Worm (Caenorhabditis elegans) whole organism, late embryonic: ENCODE results near the gene Y54F10BM.21.

Experiments used
- C08G9.2 ChIP-seq: sonication (generic microtip); optimal IDR thresholded peaks from 2 replicates; lab custom pipeline; 2016; ENCODE audit warnings: mild to moderate bottlenecking, missing genetic modification characterization, moderate library complexity, missing compliant biosample characterization
- F13H6.1 ChIP-seq: sonication (generic microtip); optimal IDR thresholded peaks from 2 replicates; lab custom pipeline; 2016; ENCODE audit warnings: missing genetic modification characterization, missing compliant biosample characterization
- K02D7.2 ChIP-seq: sonication (generic microtip); optimal IDR thresholded peaks from 2 replicates; lab custom pipeline; 2017; ENCODE audit warnings: mild to moderate bottlenecking, missing genetic modification characterization, missing compliant biosample characterization
- K09A11.1 ChIP-seq: sonication (generic microtip); optimal IDR thresholded peaks from 2 replicates; lab custom pipeline; 2017; ENCODE audit warnings: antibody characterized with exemption, mild to moderate bottlenecking, missing genetic modification characterization, missing compliant biosample characterization; ENCODE audit not compliant: insufficient read depth
- T23F11.4 ChIP-seq: fragments of 200-800 bp; sonication (Bioruptor generic); optimal IDR thresholded peaks from 2 replicates; lab custom pipeline; 2018; ENCODE audit warnings: mild to moderate bottlenecking, missing genetic modification characterization, missing compliant biosample characterization
- Y22D7AL.16 ChIP-seq: sonication (generic microtip); optimal IDR thresholded peaks from 2 replicates; lab custom pipeline; 2016; ENCODE audit warnings: missing genetic modification characterization, missing compliant biosample characterization
- ceh-19 ChIP-seq: fragments of 200-800 bp; sonication (Bioruptor generic); optimal IDR thresholded peaks from 2 replicates; lab custom pipeline; 2018; ENCODE audit warnings: mild to moderate bottlenecking, missing genetic modification characterization, missing compliant biosample characterization
- ceh-24 ChIP-seq: sonication (generic microtip); optimal IDR thresholded peaks from 2 replicates; lab custom pipeline; 2016; ENCODE audit warnings: mild to moderate bottlenecking, missing genetic modification characterization, missing compliant biosample characterization
- ceh-30 ChIP-seq: fragments of 150-350 bp; optimal IDR thresholded peaks from 2 replicates; lab custom pipeline; 2014; ENCODE audit warnings: missing biosample characterization, missing genetic modification characterization
- ceh-31 ChIP-seq: sonication (generic microtip); optimal IDR thresholded peaks from 2 replicates; lab custom pipeline; 2016; ENCODE audit warnings: missing genetic modification characterization, missing compliant biosample characterization
- ceh-34 ChIP-seq: sonication (generic microtip); optimal IDR thresholded peaks from 2 replicates; lab custom pipeline; 2016; ENCODE audit warnings: mild to moderate bottlenecking, missing genetic modification characterization, missing compliant biosample characterization
- ceh-45 ChIP-seq: fragments of 200-800 bp; sonication (Bioruptor generic); IDR thresholded peaks from 2 replicates; pipeline ENCODE4 v1.3.6; 2022; ENCODE audit warnings: missing genetic modification reagents, missing genetic modification characterization, missing compliant biosample characterization
- ceh-48 ChIP-seq: sonication (generic microtip); optimal IDR thresholded peaks from 2 replicates; lab custom pipeline; 2016; ENCODE audit warnings: missing genetic modification characterization, inconsistent platforms, missing compliant biosample characterization
- che-1 ChIP-seq: sonication (generic microtip); optimal IDR thresholded peaks from 2 replicates; lab custom pipeline; 2016; ENCODE audit warnings: mild to moderate bottlenecking, missing genetic modification characterization, missing compliant biosample characterization
- dmd-4 ChIP-seq: sonication (generic microtip); optimal IDR thresholded peaks from 2 replicates; lab custom pipeline; 2016; ENCODE audit warnings: borderline replicate concordance, missing genetic modification characterization, missing compliant biosample characterization
- elt-2 ChIP-seq: sonication (generic microtip); optimal IDR thresholded peaks from 2 replicates; lab custom pipeline; 2016; ENCODE audit warnings: missing genetic modification reagents, missing genetic modification characterization, missing compliant biosample characterization
- ets-4 ChIP-seq: sonication (generic microtip); optimal IDR thresholded peaks from 2 replicates; lab custom pipeline; 2016; ENCODE audit warnings: missing genetic modification characterization, missing compliant biosample characterization
- eyg-1 ChIP-seq: sonication (generic microtip); optimal IDR thresholded peaks from 2 replicates; lab custom pipeline; 2016; ENCODE audit warnings: missing genotype, missing genetic modification characterization, missing compliant biosample characterization
- fkh-6 ChIP-seq: sonication (generic microtip); optimal IDR thresholded peaks from 2 replicates; lab custom pipeline; 2016; ENCODE audit warnings: missing genetic modification characterization, missing compliant biosample characterization
- hlh-13 ChIP-seq: fragments of 200-800 bp; sonication (Bioruptor generic); optimal IDR thresholded peaks from 2 replicates; lab custom pipeline; 2018; ENCODE audit warnings: mild to moderate bottlenecking, missing genetic modification characterization, missing compliant biosample characterization
- hlh-8 ChIP-seq: sonication (generic microtip); optimal IDR thresholded peaks from 2 replicates; lab custom pipeline; 2016; ENCODE audit warnings: missing genotype, missing genetic modification characterization, missing compliant biosample characterization
- lim-6 ChIP-seq: sonication (generic microtip); optimal IDR thresholded peaks from 2 replicates; lab custom pipeline; 2016; ENCODE audit warnings: missing genetic modification characterization, missing compliant biosample characterization
- mec-3 ChIP-seq: sonication (generic microtip); optimal IDR thresholded peaks from 2 replicates; lab custom pipeline; 2016; ENCODE audit warnings: borderline replicate concordance, missing genetic modification characterization, missing compliant biosample characterization
- nhr-232 ChIP-seq: sonication (generic microtip); optimal IDR thresholded peaks from 2 replicates; lab custom pipeline; 2016; ENCODE audit warnings: missing genetic modification characterization, missing compliant biosample characterization
- odd-2 ChIP-seq: sonication (generic microtip); optimal IDR thresholded peaks from 2 replicates; lab custom pipeline; 2017; ENCODE audit warnings: antibody characterized with exemption, mild to moderate bottlenecking, missing genetic modification characterization, missing compliant biosample characterization
- pat-9 ChIP-seq: fragments of 200-800 bp; sonication (Bioruptor generic); optimal IDR thresholded peaks from 2 replicates; lab custom pipeline; 2018; ENCODE audit warnings: mild to moderate bottlenecking, missing genetic modification characterization, moderate library complexity, missing compliant biosample characterization
- pax-1 ChIP-seq: fragments of 150-350 bp; optimal IDR thresholded peaks from 2 replicates; lab custom pipeline; 2014; ENCODE audit warnings: missing biosample characterization, missing genetic modification characterization
- pha-2 ChIP-seq: sonication (generic microtip); optimal IDR thresholded peaks from 2 replicates; lab custom pipeline; 2017; ENCODE audit warnings: mild to moderate bottlenecking, missing genetic modification characterization, missing compliant biosample characterization
- pha-4 ChIP-seq: fragments of 150-350 bp; optimal IDR thresholded peaks from 2 replicates; lab custom pipeline; 2018; ENCODE audit warnings: missing biosample characterization, missing genetic modification reagents, missing genetic modification characterization
- pqm-1 ChIP-seq: sonication (generic microtip); optimal IDR thresholded peaks from 2 replicates; lab custom pipeline; 2016; ENCODE audit warnings: missing genetic modification characterization, missing compliant biosample characterization
- rnt-1 ChIP-seq: sonication (generic microtip); optimal IDR thresholded peaks from 2 replicates; lab custom pipeline; 2016; ENCODE audit warnings: missing genetic modification characterization, missing compliant biosample characterization
- syd-9 ChIP-seq: sonication (generic microtip); optimal IDR thresholded peaks from 2 replicates; lab custom pipeline; 2016; ENCODE audit warnings: mild to moderate bottlenecking, missing genetic modification characterization, moderate library complexity, missing compliant biosample characterization
- tbx-7 ChIP-seq: sonication (generic microtip); optimal IDR thresholded peaks from 2 replicates; lab custom pipeline; 2016; ENCODE audit warnings: missing genotype, missing genetic modification characterization, missing compliant biosample characterization
- unc-42 ChIP-seq: sonication (generic microtip); optimal IDR thresholded peaks from 2 replicates; lab custom pipeline; 2016; ENCODE audit warnings: missing genotype, missing genetic modification characterization, missing compliant biosample characterization
- unc-86 ChIP-seq: sonication (generic microtip); optimal IDR thresholded peaks from 2 replicates; lab custom pipeline; 2016; ENCODE audit warnings: missing genetic modification characterization, missing compliant biosample characterization
- zip-5 ChIP-seq: sonication (generic microtip); optimal IDR thresholded peaks from 2 replicates; lab custom pipeline; 2016; ENCODE audit warnings: missing genetic modification characterization, missing compliant biosample characterization

The Y54F10BM.21 gene

ce11 chrIII:2281975-2282957 lies 5.3 kb downstream of the Y54F10BM.21 start, which contains the start of gene Y54F10BM.3:
Y54F10BM.3 (plus strand) TSS chrIII:2282025.
- TF ChIP-seq tbx-7 (tag; lab: Kevin White, UChicago) (no peak), ceh-48 (tag; lab: Kevin White, UChicago) (peak; percentile 98), che-1 (peak; percentile 6)
- TF ChIP-seq, all 69 proteins: peak for 2

DNA sequence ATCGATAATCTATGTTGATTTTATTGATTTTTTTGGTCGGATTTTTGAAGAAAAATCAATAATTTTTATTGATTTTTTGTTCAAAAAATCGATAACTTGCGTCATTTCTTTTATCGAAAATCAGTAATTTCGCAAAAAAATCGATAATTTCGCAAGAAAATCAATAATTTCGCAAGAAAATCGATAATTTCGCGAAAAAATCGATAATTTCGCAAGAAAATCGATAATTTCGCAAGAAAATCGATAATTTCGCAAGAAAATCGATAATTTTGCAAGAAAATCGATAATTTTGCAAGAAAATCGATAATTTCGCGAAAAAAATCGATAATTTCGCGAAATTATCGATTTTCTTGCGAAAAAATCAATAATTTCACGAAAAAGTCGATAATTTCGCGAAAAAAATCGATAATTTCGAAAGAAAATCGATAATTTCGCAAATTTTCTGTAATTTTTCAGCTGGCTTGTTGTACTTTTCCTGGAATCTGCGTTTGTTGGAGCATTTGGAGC lies 6.5 kb downstream of the Y54F10BM.21 start:
- TF ChIP-seq dmd-4 (tag; lab: Kevin White, UChicago) (no peak), ceh-48 (tag; lab: Kevin White, UChicago) (peak; percentile 92), ceh-31 (tag; lab: Kevin White, UChicago) (no peak)

DNA sequence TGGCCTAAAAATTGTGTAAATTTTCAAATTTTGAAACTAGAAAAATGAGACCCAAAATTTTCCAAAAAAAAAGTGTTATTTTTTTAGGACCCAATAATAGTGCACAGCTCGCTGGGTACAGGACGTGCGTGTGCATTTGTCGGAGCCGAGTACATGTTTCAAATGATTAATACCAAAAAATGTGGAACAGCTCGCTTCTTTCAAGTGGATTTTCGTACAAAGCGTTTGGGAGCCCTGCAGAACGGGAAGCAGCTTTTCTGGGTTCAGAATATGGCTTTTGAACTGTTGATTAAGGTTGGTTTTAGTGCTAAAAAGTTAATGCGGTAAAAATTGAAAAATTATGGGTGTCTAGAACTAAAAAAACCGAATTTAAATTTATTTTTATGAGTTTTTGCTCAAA lies 11.3 kb downstream of the Y54F10BM.21 start:
- TF ChIP-seq C08G9.2 (tag; lab: Kevin White, UChicago) = no peak
- TF ChIP-seq hlh-8 (tag; lab: Kevin White, UChicago) = no peak
- TF ChIP-seq pha-2 (tag; lab: Kevin White, UChicago) = no peak
- TF ChIP-seq ceh-30 (tag; lab: Kevin White, UChicago) = no peak
- no peak for TF ChIP-seq K09A11.1 (tag; lab: Kevin White, UChicago)
- no peak for TF ChIP-seq syd-9 (tag; lab: Kevin White, UChicago)
- no peak for TF ChIP-seq zip-5
- TF ChIP-seq rnt-1 (tag; lab: Kevin White, UChicago) = no peak
- TF ChIP-seq pha-4 (tag; lab: Kevin White, UChicago) = no peak
- TF ChIP-seq pat-9 (tag; lab: Kevin White, UChicago) = no peak
- TF ChIP-seq eyg-1 (tag; lab: Kevin White, UChicago) = no peak
- TF ChIP-seq odd-2 (tag; lab: Kevin White, UChicago) = no peak

DNA sequence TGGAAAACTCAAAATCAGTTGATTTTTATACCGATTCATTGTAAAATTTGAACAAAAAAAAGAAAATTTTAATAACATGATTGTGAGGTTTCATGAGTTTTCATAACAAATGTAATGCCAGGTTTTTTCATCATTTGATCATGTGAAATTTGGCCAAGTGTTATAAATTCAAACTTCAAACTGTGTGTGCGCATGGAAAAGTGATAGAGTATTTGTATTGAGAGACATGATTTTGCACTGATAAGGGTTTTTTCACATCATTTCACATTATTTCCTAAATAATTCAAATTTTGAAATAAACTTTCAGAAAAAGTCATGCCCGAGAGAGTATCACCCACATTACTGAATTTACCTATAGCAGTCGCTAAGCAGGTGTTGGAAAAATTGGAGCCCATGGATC lies 14.2 kb downstream of the Y54F10BM.21 start, which contains the start of gene fbxa-219:
TSS of gene fbxa-219 (plus strand) at position 277 of the 400 bp plus-strand sequence.
- TF ChIP-seq nhr-232 (tag; lab: Kevin White, UChicago) (no peak), Y22D7AL.16 (tag; lab: Kevin White, UChicago) (no peak), ceh-19 (GFP tag; lab: Kevin White, UChicago) (no peak), ceh-24 (no peak)

DNA sequence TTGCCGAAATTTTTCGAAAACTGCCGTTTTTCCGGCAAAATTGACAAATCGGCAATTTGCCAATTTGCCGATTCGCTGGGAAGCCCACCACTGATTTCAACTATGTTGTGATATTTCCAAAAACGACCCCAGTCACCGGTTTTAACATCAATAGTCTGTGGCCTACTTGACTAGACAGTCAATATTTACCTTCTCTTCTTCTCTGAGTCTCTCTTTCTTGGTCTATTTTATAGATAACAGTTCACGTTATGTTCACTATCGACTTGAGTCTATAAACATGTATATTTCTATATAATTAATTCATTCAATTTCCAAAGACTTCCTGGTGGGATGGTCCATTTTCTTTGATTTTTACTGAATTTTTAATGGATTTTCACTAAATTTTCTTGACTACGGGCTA lies 17.8 kb downstream of the Y54F10BM.21 start:
- TF ChIP-seq elt-2 (peak; percentile 48), pax-1 (tag; lab: Kevin White, UChicago) (no peak), T23F11.4 (GFP tag; lab: Kevin White, UChicago) (no peak), F13H6.1 (tag; lab: Kevin White, UChicago) (no peak), tbx-7 (tag; lab: Kevin White, UChicago) (no peak), K09A11.1 (tag; lab: Kevin White, UChicago) (no peak)

- TF ChIP-seq tbx-7 (tag; lab: Kevin White, UChicago) (no peak), odd-2 (tag; lab: Kevin White, UChicago) (no peak), nhr-232 (tag; lab: Kevin White, UChicago) (no peak), pqm-1 (tag; lab: Kevin White, UChicago) (no peak), F13H6.1 (tag; lab: Kevin White, UChicago) (no peak), mec-3 (no peak), K09A11.1 (tag; lab: Kevin White, UChicago) (no peak), zip-5 (no peak), ceh-24 (no peak), lim-6 (tag; lab: Kevin White, UChicago) (no peak), unc-42 (tag; lab: Kevin White, UChicago) (no peak), T23F11.4 (GFP tag; lab: Kevin White, UChicago) (no peak), fkh-6 (no peak), K02D7.2 (tag; lab: Kevin White, UChicago) (no peak), ets-4 (tag; lab: Kevin White, UChicago) (no peak), ceh-34 (tag; lab: Kevin White, UChicago) (no peak), hlh-13 (GFP tag; lab: Kevin White, UChicago) (no peak), unc-86 (tag; lab: Kevin White, UChicago) (no peak), pax-1 (tag; lab: Kevin White, UChicago) (no peak), ceh-45 (GFP tag; lab: Robert Waterston, UW) (no peak)
- TF ChIP-seq, all 69 proteins: peak for 0
Measured at ce11 chrIII:2304149-2304548, 27.2 kb downstream of the Y54F10BM.21 start.
